Fruit fly (Drosophila melanogaster): Measurements from ENCODE around the gene CG34164.

The CG34164 gene

DNA sequence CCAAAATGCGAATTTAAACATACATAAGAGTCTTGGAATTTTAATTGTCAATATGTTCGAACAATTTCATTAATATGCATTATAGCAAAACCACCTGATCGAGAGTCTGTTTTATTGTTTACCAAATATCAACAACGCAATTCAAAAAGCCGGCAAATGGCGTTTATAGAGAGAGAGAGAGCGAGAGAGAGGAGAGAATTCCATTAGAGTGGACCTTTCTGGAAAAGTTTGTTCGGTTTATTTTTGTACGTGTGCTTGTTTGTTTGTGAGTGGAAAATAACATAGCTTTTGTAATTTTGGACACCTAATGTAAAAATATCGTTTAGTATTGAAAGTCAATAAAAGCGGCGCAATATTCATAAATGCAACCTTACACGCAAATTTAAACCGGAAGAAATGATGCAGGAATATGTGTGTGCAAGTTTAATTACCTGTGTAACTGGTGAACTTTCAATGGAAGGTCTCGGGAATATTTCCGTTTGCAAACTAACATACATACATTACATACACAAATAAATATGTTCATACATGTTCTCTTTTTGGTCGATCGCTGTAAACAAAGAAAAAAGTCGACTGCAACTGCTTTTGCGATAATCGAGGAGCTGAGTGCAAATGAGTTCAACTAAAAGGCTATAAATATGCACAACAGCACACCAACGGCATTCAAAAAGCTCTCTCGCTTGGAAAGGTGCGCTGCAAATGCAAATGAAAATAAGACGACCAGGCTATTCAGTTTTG is 11.4 kb upstream of the CG34164 start, which contains the start of gene CG6785:
TSS of gene CG6785 (minus strand) at position 588 of the 738 bp plus-strand sequence.
- TF ChIP-seq fru (optimal IDR thresholded peaks at IDR 0.05) (no peak), gro (GFP tag; optimal IDR thresholded peaks at IDR 0.05) (peak; percentile 85), insv (GFP tag; optimal IDR thresholded peaks at IDR 0.05) (peak in 1 of 2 experiments; percentile 77), Eip74EF (GFP tag; optimal IDR thresholded peaks at IDR 0.05) (peak in 1 of 2 experiments; percentile 84), CG11696 (GFP tag; IDR thresholded peaks at IDR 0.05) (no peak), CG9817 (tag; optimal IDR thresholded peaks at IDR 0.05) (peak; percentile 56), CTCF (GFP tag; optimal IDR thresholded peaks at IDR 0.05) (peak; percentile 55), CG1024 (GFP tag; IDR thresholded peaks at IDR 0.05) (peak; percentile 57; the same call in 1 of the 2 replicates), CG6689 (GFP tag; IDR thresholded peaks at IDR 0.05) (peak; percentile 20; the same call in 1 of the 2 replicates), CG6813 (GFP tag; optimal IDR thresholded peaks at IDR 0.05) (peak; percentile 96), CG17359 (tag; optimal IDR thresholded peaks at IDR 0.05) (peak; percentile 88), ind (GFP tag; optimal IDR thresholded peaks at IDR 0.05) (peak; percentile 2), dysf (GFP tag; IDR thresholded peaks at IDR 0.05) (peak; percentile 41; the same call in 1 of the 3 replicates), pan (optimal IDR thresholded peaks at IDR 0.05) (no peak), pan (GFP tag; optimal IDR thresholded peaks at IDR 0.05 in 1 of 2, IDR thresholded peaks at IDR 0.05 in 1 of 2) (peak in 1 of 2 experiments; percentile 59), sim (GFP tag; IDR thresholded peaks at IDR 0.05) (peak; percentile 75), jumu (GFP tag; optimal IDR thresholded peaks at IDR 0.05) (peak; percentile 38), lov (optimal IDR thresholded peaks at IDR 0.05) (no peak), lov (GFP tag; IDR thresholded peaks at IDR 0.05) (no peak), CG12391 (tag; optimal IDR thresholded peaks at IDR 0.05) (peak; percentile 72), Hmx (GFP tag; optimal IDR thresholded peaks at IDR 0.05) (no peak), CG8359 (GFP tag; optimal IDR thresholded peaks at IDR 0.05; ENCODE audit: borderline replicate concordance) (peak; percentile 57), CG13296 (GFP tag; optimal IDR thresholded peaks at IDR 0.05) (peak; percentile 87), CG42726 (GFP tag; IDR thresholded peaks at IDR 0.05; ENCODE audit: partially characterized antibody) (no peak), CoRest (tag; optimal IDR thresholded peaks at IDR 0.05) (peak; percentile 70), CG4707 (GFP tag; optimal IDR thresholded peaks at IDR 0.05) (peak; percentile 95), crc (GFP tag; optimal IDR thresholded peaks at IDR 0.05) (peak; percentile 83), nau (GFP tag; optimal IDR thresholded peaks at IDR 0.05) (peak; percentile 61), gsb (GFP tag; IDR thresholded peaks at IDR 0.05) (no peak), en (GFP tag; optimal IDR thresholded peaks at IDR 0.05) (peak; percentile 77), CG8765 (GFP tag; IDR thresholded peaks at IDR 0.05) (no peak), hb (GFP tag; IDR thresholded peaks at IDR 0.05; ENCODE audit: partially characterized antibody) (no peak), eyg (GFP tag; optimal IDR thresholded peaks at IDR 0.05) (peak; percentile 90), pum (GFP tag; optimal IDR thresholded peaks at IDR 0.05) (peak; percentile 62), CG17829 (tag; optimal IDR thresholded peaks at IDR 0.05) (peak; percentile 29), CG4424 (GFP tag; optimal IDR thresholded peaks at IDR 0.05) (peak; percentile 67), CG15479 (GFP tag; optimal IDR thresholded peaks at IDR 0.05) (no peak), CG3163 (GFP tag; optimal IDR thresholded peaks at IDR 0.05) (peak; percentile 72), Hey (tag; optimal IDR thresholded peaks at IDR 0.05) (peak; percentile 86), otp (GFP tag; IDR thresholded peaks at IDR 0.05) (peak; percentile 81), ftz-f1 (GFP tag; optimal IDR thresholded peaks at IDR 0.05) (no peak), HLHmδ (GFP tag; optimal IDR thresholded peaks at IDR 0.05) (peak; percentile 71), ken (GFP tag; IDR thresholded peaks at IDR 0.05) (no peak), crol (GFP tag; IDR thresholded peaks at IDR 0.05) (no peak), crp (GFP tag; optimal IDR thresholded peaks at IDR 0.05) (peak in 1 of 2 experiments; percentile 50), TFAM (GFP tag; optimal IDR thresholded peaks at IDR 0.05) (no peak), sna (GFP tag; IDR thresholded peaks at IDR 0.05; ENCODE audit: partially characterized antibody) (no peak), CG15514 (GFP tag; optimal IDR thresholded peaks at IDR 0.05) (peak; percentile 86), CG15601 (tag; optimal IDR thresholded peaks at IDR 0.05) (peak; percentile 92), Gsc (GFP tag; IDR thresholded peaks at IDR 0.05) (no peak)
